Worm (Caenorhabditis elegans) whole organism, L4/young adult: ENCODE data around the gene M04C3.5.

ENCODE experiments used
- W03F9.2 ChIP-seq: fragments of 150-350 bp; optimal IDR thresholded peaks from 2 replicates; lab custom pipeline; 2014; ENCODE audit warnings: missing biosample characterization, missing genetic modification characterization
- dao-5 ChIP-seq: sonication (generic microtip); optimal IDR thresholded peaks from 2 replicates; lab custom pipeline; 2016; ENCODE audit warnings: missing genotype, missing genetic modification characterization, moderate library complexity, missing compliant biosample characterization
- him-1 ChIP-seq: sonication (generic microtip); optimal IDR thresholded peaks from 2 replicates; lab custom pipeline; 2016; ENCODE audit warnings: missing genotype, missing genetic modification reagents, missing genetic modification characterization, missing compliant biosample characterization

ce11 chrV:19432972-19433371 is 16.6 kb upstream of the M04C3.5 start, which contains the start of gene C25F9.11:
- TF ChIP-seq W03F9.2 (tag; lab: Kevin White, UChicago), result no peak
- no peak for TF ChIP-seq dao-5 (tag; lab: Kevin White, UChicago)
- TF ChIP-seq him-1 (tag; lab: Kevin White, UChicago), result no peak
